Worm (Caenorhabditis elegans): ENCODE measurements around the gene B0545.4.

DNA sequence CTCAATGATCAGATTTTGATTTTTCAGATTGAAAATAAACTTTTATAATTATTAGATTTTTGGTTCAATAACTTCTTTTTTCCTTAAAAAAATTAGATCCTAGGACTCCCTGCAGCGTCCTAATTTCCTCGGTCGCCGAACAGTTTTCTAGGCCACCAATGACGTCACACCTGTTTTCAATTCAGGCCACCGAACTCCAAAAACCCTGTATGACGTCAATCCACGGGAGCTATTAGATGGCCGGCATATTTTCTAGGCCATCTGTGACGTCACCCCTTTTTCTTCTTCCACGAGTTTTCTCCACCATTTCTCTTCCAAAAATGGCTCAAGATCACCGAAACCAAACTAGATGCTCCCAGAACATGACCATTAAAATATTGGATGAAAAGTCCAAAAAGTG, 37.9 kb downstream of the B0545.4 start:
- TF ChIP-seq unc-62 (GFP tag; optimal IDR thresholded peaks at IDR 0.05) (no peak), nhr-28 (tag; optimal IDR thresholded peaks at IDR 0.05) (no peak), ztf-11 (tag; optimal IDR thresholded peaks at IDR 0.05) (no peak), unc-39 (tag; optimal IDR thresholded peaks at IDR 0.05) (no peak), mep-1 (tag; optimal IDR thresholded peaks at IDR 0.05) (no peak), elt-3 (tag; optimal IDR thresholded peaks at IDR 0.05) (no peak), lsy-2 (tag; optimal IDR thresholded peaks at IDR 0.05) (no peak), nhr-76 (tag; optimal IDR thresholded peaks at IDR 0.05) (no peak), nhr-237 (tag; optimal IDR thresholded peaks at IDR 0.05) (no peak), sptf-1 (tag; optimal IDR thresholded peaks at IDR 0.05) (no peak), ces-1 (GFP tag; optimal IDR thresholded peaks at IDR 0.05) (no peak)

Measured in whole organism, mixed stage, embryonic.